Fruit fly (Drosophila melanogaster): ENCODE results near the gene CG42747.

- TF ChIP-seq Jarid2 (GFP tag; optimal IDR thresholded peaks at IDR 0.05): no peak
- TF ChIP-seq Side (GFP tag; optimal IDR thresholded peaks at IDR 0.05): no peak
- no peak for TF ChIP-seq Oaz (GFP tag; IDR thresholded peaks at IDR 0.05)
Measured at dm6 chr3L:6496053-6496921, 95.9 kb downstream of the CG42747 start.
